Fruit fly (Drosophila melanogaster) whole organism, embryonic: ENCODE data around the gene Ccp84Ac.
A peak's percentile ranks its signal among the peaks of the same experiment; 100 is the strongest.

ENCODE experiments used
- ATbp ChIP-seq: fragments of 200-800 bp; sonication (Bioruptor generic); optimal IDR thresholded peaks from 2 replicates; lab custom pipeline; 2017; ENCODE audit warnings: missing biosample characterization, mild to moderate bottlenecking, missing genetic modification characterization, missing genetic modification reagents
- Adf1 ChIP-seq: fragments of 200-800 bp; sonication (Bioruptor generic); IDR thresholded peaks from 2 replicates; pipeline ENCODE4 v1.3.6; 2022; ENCODE audit warnings: missing biosample characterization, missing genetic modification characterization
- Atf3 ChIP-seq: fragments of 200-800 bp; sonication (Bioruptor generic); optimal IDR thresholded peaks from 3 replicates; lab custom pipeline; 2016; ENCODE audit warnings: missing biosample characterization, missing genetic modification characterization
- CG10565 ChIP-seq: fragments of 200-800 bp; sonication (Bioruptor generic); optimal IDR thresholded peaks from 3 replicates; lab custom pipeline; 2016; ENCODE audit warnings: missing biosample characterization, mild to moderate bottlenecking, missing genetic modification characterization
- CG10654 ChIP-seq: fragments of 200-800 bp; sonication (Bioruptor generic); optimal IDR thresholded peaks from 2 replicates; lab custom pipeline; 2016; ENCODE audit warnings: missing biosample characterization, missing genetic modification characterization
- CG11093 ChIP-seq: fragments of 200-800 bp; sonication (Bioruptor generic); IDR thresholded peaks from 3 replicates; pipeline ENCODE4 v1.3.6; 2022; ENCODE audit warnings: missing biosample characterization, missing genetic modification characterization
- CG11504 ChIP-seq: fragments of 200-800 bp; sonication (Bioruptor generic); optimal IDR thresholded peaks from 3 replicates; lab custom pipeline; 2019; ENCODE audit warnings: missing biosample characterization, mild to moderate bottlenecking, missing genetic modification characterization, moderate library complexity
- CG11695 ChIP-seq: fragments of 200-800 bp; sonication (Bioruptor generic); IDR thresholded peaks from 3 replicates; pipeline ENCODE4 v1.3.6; 2022; ENCODE audit warnings: missing biosample characterization, missing genetic modification characterization
- CG1233 ChIP-seq: fragments of 200-800 bp; sonication (Bioruptor generic); optimal IDR thresholded peaks from 4 replicates; lab custom pipeline; 2018; ENCODE audit warnings: missing biosample characterization, mild to moderate bottlenecking, missing genetic modification characterization
- CG13123 ChIP-seq: fragments of 200-800 bp; sonication (Bioruptor generic); optimal IDR thresholded peaks from 2 replicates; lab custom pipeline; 2016; ENCODE audit warnings: missing biosample characterization, missing genetic modification characterization
- CG14441 ChIP-seq: fragments of 200-800 bp; sonication (Bioruptor generic); IDR thresholded peaks from 2 replicates; pipeline ENCODE4 v1.3.6; 2022; ENCODE audit warnings: missing biosample characterization, missing genetic modification characterization
- CG14667 ChIP-seq: fragments of 200-800 bp; sonication (Bioruptor generic); IDR thresholded peaks from 2 replicates; pipeline ENCODE4 v1.3.6; 2022; ENCODE audit warnings: missing biosample characterization, missing genetic modification characterization
- CG17186 ChIP-seq: fragments of 200-800 bp; sonication (Bioruptor generic); optimal IDR thresholded peaks from 3 replicates; lab custom pipeline; 2017; ENCODE audit warnings: missing biosample characterization, missing genetic modification reagents, missing genetic modification characterization
- CG17361 ChIP-seq: fragments of 200-800 bp; sonication (Bioruptor generic); IDR thresholded peaks from 3 replicates; pipeline ENCODE4 v1.3.6; 2022; ENCODE audit warnings: missing biosample characterization, missing genetic modification characterization
- CG17612 ChIP-seq: fragments of 200-800 bp; sonication (Bioruptor generic); IDR thresholded peaks from 2 replicates; pipeline ENCODE4 v1.3.6; 2022; ENCODE audit warnings: missing biosample characterization, missing genetic modification characterization
- CG18262 ChIP-seq: fragments of 200-800 bp; optimal IDR thresholded peaks from 3 replicates; lab custom pipeline; 2019; ENCODE audit warnings: missing biosample characterization, mild to moderate bottlenecking, missing genetic modification characterization, moderate library complexity
- CG18599 ChIP-seq: fragments of 200-800 bp; sonication (Bioruptor generic); optimal IDR thresholded peaks from 3 replicates; lab custom pipeline; 2017; ENCODE audit warnings: missing biosample characterization, missing genetic modification characterization, mild to moderate bottlenecking, moderate library complexity, missing genetic modification reagents
- CG30403 ChIP-seq: fragments of 200-800 bp; sonication (Bioruptor generic); optimal IDR thresholded peaks from 3 replicates; lab custom pipeline; 2016; ENCODE audit warnings: missing biosample characterization, missing genetic modification characterization
- CG3065 ChIP-seq: fragments of 200-800 bp; sonication (Bioruptor generic); optimal IDR thresholded peaks from 2 replicates; lab custom pipeline; 2016; ENCODE audit warnings: missing biosample characterization, missing genetic modification characterization
- CG3163 ChIP-seq: fragments of 200-800 bp; sonication (Bioruptor generic); optimal IDR thresholded peaks from 3 replicates; lab custom pipeline; 2016; ENCODE audit warnings: missing biosample characterization, missing genetic modification characterization
- CG3407 ChIP-seq: fragments of 200-800 bp; sonication (Bioruptor generic); optimal IDR thresholded peaks from 2 replicates; lab custom pipeline; 2018; ENCODE audit warnings: missing biosample characterization, mild to moderate bottlenecking, missing genetic modification characterization
- CG4707 ChIP-seq: fragments of 200-800 bp; sonication (Bioruptor generic); optimal IDR thresholded peaks from 2 replicates; lab custom pipeline; 2018; ENCODE audit warnings: missing biosample characterization, mild to moderate bottlenecking, missing genetic modification characterization, moderate library complexity
- CG4730 ChIP-seq: fragments of 200-800 bp; sonication (Bioruptor generic); IDR thresholded peaks from 2 replicates; pipeline ENCODE4 v1.3.6; 2022; ENCODE audit warnings: missing biosample characterization, missing genetic modification characterization
- CG6765 ChIP-seq: fragments of 200-800 bp; sonication (Bioruptor generic); optimal IDR thresholded peaks from 3 replicates; lab custom pipeline; 2017; ENCODE audit warnings: missing biosample characterization, mild to moderate bottlenecking, missing genetic modification characterization
- CG7745 ChIP-seq: fragments of 200-800 bp; sonication (Bioruptor generic); optimal IDR thresholded peaks from 2 replicates; lab custom pipeline; 2018; ENCODE audit warnings: missing biosample characterization, mild to moderate bottlenecking, missing genetic modification characterization, moderate library complexity
- CG7839 ChIP-seq: fragments of 200-800 bp; sonication (Bioruptor generic); optimal IDR thresholded peaks from 3 replicates; lab custom pipeline; 2018; ENCODE audit warnings: missing biosample characterization, mild to moderate bottlenecking, missing genetic modification characterization, moderate library complexity
- CG8290 ChIP-seq, 3 experiments: fragments of 200-800 bp; sonication (Bioruptor generic); optimal IDR thresholded peaks; 2 replicates each; lab custom pipeline; 2016 to 2019; ENCODE audit warnings: missing biosample characterization in 3 of 3, missing genetic modification characterization in 3 of 3, mild to moderate bottlenecking in 2 of 3, moderate library complexity in 1 of 3
- Dad ChIP-seq: fragments of 200-800 bp; sonication (Bioruptor generic); optimal IDR thresholded peaks from 3 replicates; lab custom pipeline; 2016; ENCODE audit warnings: missing biosample characterization, missing genetic modification characterization
- E2f2 ChIP-seq: fragments of 200-800 bp; sonication (Bioruptor generic); IDR thresholded peaks from 2 replicates; pipeline ENCODE4 v1.3.6; 2022; ENCODE audit warnings: missing biosample characterization, missing genetic modification characterization
- Elba2 ChIP-seq: fragments of 200-800 bp; sonication (Bioruptor generic); optimal IDR thresholded peaks from 3 replicates; lab custom pipeline; 2016; ENCODE audit warnings: missing biosample characterization, missing genetic modification characterization
- HmgZ ChIP-seq: fragments of 200-800 bp; sonication (Bioruptor generic); optimal IDR thresholded peaks from 2 replicates; lab custom pipeline; 2018; ENCODE audit warnings: missing biosample characterization, mild to moderate bottlenecking, missing genetic modification characterization
- Hmx ChIP-seq: fragments of 200-800 bp; sonication (Bioruptor generic); optimal IDR thresholded peaks from 2 replicates; lab custom pipeline; 2016; ENCODE audit warnings: missing biosample characterization, missing genetic modification characterization
- Lim3 ChIP-seq: fragments of 200-800 bp; sonication (Bioruptor generic); IDR thresholded peaks from 2 replicates; pipeline ENCODE4 v1.3.6; 2022; ENCODE audit warnings: missing biosample characterization, missing genetic modification characterization
- Optix ChIP-seq: fragments of 200-800 bp; sonication (Bioruptor generic); IDR thresholded peaks from 3 replicates; pipeline ENCODE4 v1.3.6; 2022; ENCODE audit warnings: missing biosample characterization, missing genetic modification characterization
- Ravus ChIP-seq: fragments of 200-800 bp; sonication (Bioruptor generic); IDR thresholded peaks from 2 replicates; pipeline ENCODE4 v1.3.6; 2022; ENCODE audit warnings: missing biosample characterization, missing genetic modification characterization
- Ssrp ChIP-seq: fragments of 200-800 bp; sonication (Bioruptor generic); optimal IDR thresholded peaks from 2 replicates; lab custom pipeline; 2018; ENCODE audit warnings: missing biosample characterization, mild to moderate bottlenecking, missing genetic modification characterization, moderate library complexity
- ab ChIP-seq: fragments of 200-800 bp; sonication (Bioruptor generic); optimal IDR thresholded peaks from 2 replicates; lab custom pipeline; 2016; ENCODE audit warnings: missing biosample characterization, missing genetic modification characterization
- ap ChIP-seq: fragments of 200-800 bp; sonication (Bioruptor generic); IDR thresholded peaks from 2 replicates; pipeline ENCODE4 v1.3.6; 2022; ENCODE audit warnings: missing biosample characterization, missing genetic modification characterization
- ato ChIP-seq: fragments of 200-800 bp; sonication (Bioruptor generic); IDR thresholded peaks from 2 replicates; pipeline ENCODE4 v1.3.6; 2022; ENCODE audit warnings: missing biosample characterization, missing genetic modification characterization; ENCODE audit not compliant: partially characterized antibody
- az2 ChIP-seq: fragments of 200-800 bp; sonication (Bioruptor generic); optimal IDR thresholded peaks from 3 replicates; lab custom pipeline; 2016; ENCODE audit warnings: missing biosample characterization, missing genetic modification characterization
- en ChIP-seq: fragments of 200-800 bp; sonication (Bioruptor generic); optimal IDR thresholded peaks from 2 replicates; lab custom pipeline; 2016; ENCODE audit warnings: missing biosample characterization, missing genetic modification characterization
- gcm2 ChIP-seq: fragments of 200-800 bp; sonication (Bioruptor generic); optimal IDR thresholded peaks from 2 replicates; lab custom pipeline; 2016; ENCODE audit warnings: missing biosample characterization, missing genetic modification characterization
- h ChIP-seq: fragments of >200 bp; optimal IDR thresholded peaks from 2 replicates; lab custom pipeline; 2017
- kah ChIP-seq: fragments of 200-800 bp; sonication (Bioruptor generic); optimal IDR thresholded peaks from 2 replicates; lab custom pipeline; 2018; ENCODE audit warnings: missing biosample characterization, mild to moderate bottlenecking, missing genetic modification characterization
- klu ChIP-seq: fragments of 200-800 bp; sonication (Bioruptor generic); IDR thresholded peaks from 2 replicates; pipeline ENCODE4 v1.3.6; 2022; ENCODE audit warnings: missing biosample characterization, missing genetic modification characterization
- kni ChIP-seq: fragments of 200-800 bp; sonication (Bioruptor generic); optimal IDR thresholded peaks from 3 replicates; lab custom pipeline; 2017; ENCODE audit warnings: mild to moderate bottlenecking, missing biosample characterization, missing genetic modification reagents, missing genetic modification characterization
- knrl ChIP-seq: fragments of 200-800 bp; sonication (Bioruptor generic); IDR thresholded peaks from 3 replicates; pipeline ENCODE4 v1.3.6; 2022; ENCODE audit warnings: missing biosample characterization, missing genetic modification characterization; ENCODE audit not compliant: partially characterized antibody
- pnt ChIP-seq: fragments of 200-800 bp; sonication (Bioruptor generic); optimal IDR thresholded peaks from 3 replicates; lab custom pipeline; 2016; ENCODE audit warnings: missing biosample characterization, missing genetic modification characterization
- repo ChIP-seq: fragments of 200-800 bp; sonication (Bioruptor generic); optimal IDR thresholded peaks from 2 replicates; lab custom pipeline; 2016; ENCODE audit warnings: missing biosample characterization, missing genetic modification characterization
- stwl ChIP-seq: fragments of 200-800 bp; sonication (Bioruptor generic); optimal IDR thresholded peaks from 3 replicates; lab custom pipeline; 2018; ENCODE audit warnings: missing biosample characterization, mild to moderate bottlenecking, missing genetic modification characterization, moderate library complexity
- zfh2 ChIP-seq: fragments of 200-800 bp; sonication (Bioruptor generic); optimal IDR thresholded peaks from 2 replicates; lab custom pipeline; 2016; ENCODE audit warnings: missing biosample characterization, missing genetic modification characterization

Gene Ccp84Ac

dm6 chr3R:6664371-6665116, 31.5 kb downstream of the Ccp84Ac start (continued):
- TF ChIP-seq CG18599 (GFP tag; lab: Kevin White, UChicago) (no peak), Adf1 (GFP tag; lab: Robert Waterston, UW) (no peak), stwl (tag; lab: Kevin White, UChicago) (peak; percentile 3), CG3065 (no peak), CG14441 (GFP tag; lab: Robert Waterston, UW) (no peak), CG6765 (no peak), CG17361 (peak; percentile 75), pnt (peak; percentile 3), Hmx (no peak), ato (GFP tag; lab: Robert Waterston, UW) (no peak), CG3407 (GFP tag; lab: Kevin White, UChicago) (no peak), az2 (peak; percentile 17), kah (no peak), CG4730 (GFP tag; lab: Robert Waterston, UW) (no peak), knrl (GFP tag; lab: Robert Waterston, UW) (0 out of 3 replicates have a peak, but pooled peaks have one; percentile 13), Ravus (GFP tag; lab: Robert Waterston, UW) (no peak), CG10565 (GFP tag; lab: Kevin White, UChicago) (no peak), CG13123 (GFP tag; lab: Kevin White, UChicago) (no peak), en (no peak), CG11695 (no peak), klu (GFP tag; lab: Robert Waterston, UW) (no peak), Ssrp (tag; lab: Kevin White, UChicago) (peak; percentile 31), CG7839 (tag; lab: Kevin White, UChicago) (peak; percentile 15), CG10654 (GFP tag; lab: Kevin White, UChicago) (no peak), Lim3 (no peak), repo (GFP tag; lab: Kevin White, UChicago) (no peak), CG4707 (GFP tag; lab: Kevin White, UChicago) (no peak), CG18262 (tag; lab: Kevin White, UChicago) (peak; percentile 61), HmgZ (tag; lab: Kevin White, UChicago) (no peak), CG30403 (no peak), CG11504 (tag; lab: Kevin White, UChicago) (peak; percentile 49), ab (GFP tag; lab: Kevin White, UChicago) (no peak), Atf3 (peak; percentile 7), CG1233 (GFP tag; lab: Kevin White, UChicago) (peak; percentile 12), CG14667 (GFP tag; lab: Robert Waterston, UW) (no peak), ATbp (GFP tag; lab: Kevin White, UChicago) (no peak), zfh2 (GFP tag; lab: Kevin White, UChicago) (no peak), CG11093 (GFP tag; lab: Robert Waterston, UW) (peak; percentile 17; the same call in 1 of the 3 replicates), Optix (GFP tag; lab: Robert Waterston, UW) (no peak), h (lab: Kevin White, UChicago) (no peak), CG17612 (GFP tag; lab: Robert Waterston, UW) (no peak), ap (no peak), CG7745 (no peak), CG8290 (GFP tag; optimal IDR thresholded peaks at IDR 0.05; lab: Kevin White, UChicago) (no peak), CG8290 (tag; optimal IDR thresholded peaks at IDR 0.05; lab: Kevin White, UChicago) (peak in 1 of 2 experiments; percentile 14), Elba2 (no peak), Dad (GFP tag; lab: Kevin White, UChicago) (no peak), kni (GFP tag; lab: Kevin White, UChicago) (no peak), CG17186 (GFP tag; lab: Kevin White, UChicago) (no peak), gcm2 (GFP tag; lab: Kevin White, UChicago) (no peak), CG3163 (GFP tag; lab: Kevin White, UChicago) (no peak), E2f2 (GFP tag; lab: Robert Waterston, UW) (peak; percentile 66)
